Worm (Caenorhabditis elegans) whole organism, midembryonic: ENCODE data around the gene ins-21.

Experiments
- T22C8.4 ChIP-seq: fragments of 200-800 bp; sonication (Bioruptor generic); IDR thresholded peaks from 2 replicates; pipeline ENCODE4 v1.3.6; 2022; ENCODE audit warnings: missing genetic modification characterization, missing compliant biosample characterization
- cog-1 ChIP-seq: sonication (generic microtip); optimal IDR thresholded peaks from 2 replicates; lab custom pipeline; 2016; ENCODE audit warnings: missing genetic modification characterization, missing compliant biosample characterization
- flt-1 ChIP-seq: fragments of 200-800 bp; sonication (Bioruptor generic); IDR thresholded peaks from 2 replicates; pipeline ENCODE4 v1.3.6; 2022; ENCODE audit warnings: missing genetic modification characterization, missing compliant biosample characterization
- med-1 ChIP-seq: sonication (generic microtip); optimal IDR thresholded peaks from 2 replicates; lab custom pipeline; 2017; ENCODE audit warnings: missing genetic modification characterization, mild to moderate bottlenecking, missing compliant biosample characterization, antibody characterized with exemption, missing genetic modification reagents; ENCODE audit not compliant: insufficient read depth
- ref-1 ChIP-seq: fragments of 200-800 bp; sonication (Bioruptor generic); conservative IDR thresholded peaks from 2 replicates; pipeline ENCODE4 v1.3.6; 2022; ENCODE audit warnings: missing genetic modification reagents, missing genetic modification characterization, missing compliant biosample characterization
- ztf-23 ChIP-seq: fragments of 200-800 bp; sonication (Bioruptor generic); IDR thresholded peaks from 2 replicates; pipeline ENCODE4 v1.3.6; 2022; ENCODE audit warnings: missing genetic modification reagents, missing genetic modification characterization, missing compliant biosample characterization

- TF ChIP-seq ref-1 (GFP tag; lab: Robert Waterston, UW), result no peak
- no peak for TF ChIP-seq ztf-23
- no peak for TF ChIP-seq flt-1 (GFP tag; lab: Robert Waterston, UW)
- no peak for TF ChIP-seq med-1
- TF ChIP-seq cog-1 (tag; lab: Kevin White, UChicago), result no peak
- TF ChIP-seq T22C8.4 (GFP tag; lab: Robert Waterston, UW), result no peak
Measured at ce11 chrIII:9982119-9982642, 41.4 kb upstream of the ins-21 start.
